Worm (Caenorhabditis elegans): ENCODE results near the gene lact-6.

lact-6 gene

ce11 chrIV:17431287-17431686 lies at the start of gene lact-6:
lact-6 (minus strand) TSS chrIV:17431387.
- no peak for TF ChIP-seq jun-1 (tag; optimal IDR thresholded peaks at IDR 0.05)
- TF ChIP-seq ceh-28 (tag; optimal IDR thresholded peaks at IDR 0.05), result no peak
- no peak for TF ChIP-seq unc-62 (GFP tag; optimal IDR thresholded peaks at IDR 0.05)
- no peak for TF ChIP-seq elt-3 (tag; optimal IDR thresholded peaks at IDR 0.05)
- TF ChIP-seq skn-1 (tag; optimal IDR thresholded peaks at IDR 0.05), result no peak
- no peak for TF ChIP-seq ZK546.5 (tag; optimal IDR thresholded peaks at IDR 0.05)
- TF ChIP-seq hmg-11 (tag; optimal IDR thresholded peaks at IDR 0.05), result no peak

- no peak for TF ChIP-seq tbx-2 (tag; optimal IDR thresholded peaks at IDR 0.05)
- TF ChIP-seq nhr-12 (tag; optimal IDR thresholded peaks at IDR 0.05), result no peak
- TF ChIP-seq ceh-16 (tag; optimal IDR thresholded peaks at IDR 0.05), result no peak
- TF ChIP-seq fkh-10 (GFP tag; optimal IDR thresholded peaks at IDR 0.05), result no peak
- no peak for TF ChIP-seq lin-39 (tag; optimal IDR thresholded peaks at IDR 0.05)
- TF ChIP-seq ceh-9 (tag; optimal IDR thresholded peaks at IDR 0.05), result no peak
- no peak for TF ChIP-seq fkh-2 (tag; optimal IDR thresholded peaks at IDR 0.05)
- no peak for TF ChIP-seq eor-1 (tag; optimal IDR thresholded peaks at IDR 0.05)
- TF ChIP-seq lin-15B (tag; optimal IDR thresholded peaks at IDR 0.05), result no peak
Measured at ce11 chrIV:17475743-17476142, 44.6 kb upstream of the lact-6 start, which contains the start of gene grl-24. grl-24 (minus strand) TSS chrIV:17475843.

ce11 chrIV:17475242-17475641 lies 44.1 kb upstream of the lact-6 start, which contains the start of gene F11E6.9:
F11E6.9 (minus strand) TSS chrIV:17475342.
- TF ChIP-seq R02D3.7 (tag; optimal IDR thresholded peaks at IDR 0.05) (no peak), mdl-1 (tag; optimal IDR thresholded peaks at IDR 0.05) (no peak), skn-1 (tag; optimal IDR thresholded peaks at IDR 0.05) (no peak), eor-1 (tag; optimal IDR thresholded peaks at IDR 0.05) (no peak), nhr-23 (tag; optimal IDR thresholded peaks at IDR 0.05) (peak; percentile 9), egl-5 (tag; optimal IDR thresholded peaks at IDR 0.05) (no peak), nhr-12 (tag; optimal IDR thresholded peaks at IDR 0.05) (no peak)

DNA sequence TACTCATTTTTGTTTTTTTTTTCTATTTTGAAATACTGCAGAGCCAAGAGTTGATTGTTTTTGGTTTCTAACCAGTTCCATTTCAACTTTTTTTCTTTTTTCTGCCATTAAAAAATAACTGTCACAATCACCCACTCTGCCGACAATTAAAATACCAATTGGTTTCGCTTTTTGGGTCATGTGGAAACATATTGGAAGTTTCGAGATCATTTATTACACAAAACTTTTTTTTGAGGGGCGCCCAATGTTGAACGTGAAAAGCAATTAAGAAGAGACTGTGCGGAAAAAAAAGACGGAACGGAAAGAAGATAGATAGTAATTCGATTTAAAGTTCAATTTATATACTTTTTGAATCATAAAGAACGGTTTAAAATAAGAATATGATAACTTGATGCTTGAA lies 42.9 kb upstream of the lact-6 start:
- TF ChIP-seq nhr-23 (tag; optimal IDR thresholded peaks at IDR 0.05), result peak; percentile 22
- no peak for TF ChIP-seq fkh-10 (GFP tag; optimal IDR thresholded peaks at IDR 0.05)
- TF ChIP-seq mdl-1 (tag; optimal IDR thresholded peaks at IDR 0.05), result no peak

- TF ChIP-seq snpc-4 (tag; optimal IDR thresholded peaks at IDR 0.05) (no peak), skn-1 (tag; optimal IDR thresholded peaks at IDR 0.05) (no peak), nhr-25 (tag; optimal IDR thresholded peaks at IDR 0.05) (peak; percentile 49), ztf-11 (tag; optimal IDR thresholded peaks at IDR 0.05) (no peak), pqm-1 (tag; optimal IDR thresholded peaks at IDR 0.05) (no peak), ceh-16 (tag; optimal IDR thresholded peaks at IDR 0.05) (no peak), sea-2 (GFP tag; optimal IDR thresholded peaks at IDR 0.05) (no peak), nhr-23 (tag; optimal IDR thresholded peaks at IDR 0.05) (peak; percentile 3)
Measured at ce11 chrIV:17473034-17473433, 41.8 kb upstream of the lact-6 start, which contains the start of gene gba-3. gba-3 (plus strand) TSS chrIV:17473334.

DNA sequence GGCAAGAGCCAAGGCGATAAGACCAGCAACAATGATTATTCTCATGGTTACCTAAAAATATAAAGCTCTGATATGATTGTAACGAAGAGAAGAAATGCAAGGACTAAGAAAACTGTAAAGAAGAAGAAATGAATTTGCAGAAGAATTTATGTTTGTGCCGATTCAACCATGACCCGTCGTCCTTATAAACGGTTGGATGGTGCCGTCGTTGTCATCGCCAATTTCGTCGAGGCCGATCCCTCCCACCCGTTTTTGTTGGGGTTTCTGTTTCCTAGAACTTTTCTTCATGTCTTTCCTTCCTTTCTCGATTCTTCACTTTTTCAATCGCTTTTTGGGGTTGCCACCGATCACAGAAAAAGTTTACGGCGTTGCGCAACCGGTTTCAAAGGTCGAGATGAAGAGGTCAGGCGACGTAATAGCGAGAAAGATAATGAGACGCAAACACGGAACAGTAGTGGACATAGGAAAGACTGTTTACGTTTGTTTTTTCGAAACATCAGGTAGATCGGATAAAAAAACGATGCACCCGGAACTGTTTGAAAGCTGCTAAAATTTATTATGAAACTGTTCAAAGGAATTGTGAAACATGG lies 40.8 kb upstream of the lact-6 start, which contains the start of gene epic-1:
Gene epic-1 (minus strand): TSS at position 51 of the 590 bp plus-strand sequence.
- no peak for TF ChIP-seq snpc-4 (tag; optimal IDR thresholded peaks at IDR 0.05)
- TF ChIP-seq nhr-25 (tag; optimal IDR thresholded peaks at IDR 0.05), result peak; percentile 81
- TF ChIP-seq nhr-23 (tag; optimal IDR thresholded peaks at IDR 0.05), result peak; percentile 87
- TF ChIP-seq egl-27 (tag; optimal IDR thresholded peaks at IDR 0.05), result peak; percentile 4

DNA sequence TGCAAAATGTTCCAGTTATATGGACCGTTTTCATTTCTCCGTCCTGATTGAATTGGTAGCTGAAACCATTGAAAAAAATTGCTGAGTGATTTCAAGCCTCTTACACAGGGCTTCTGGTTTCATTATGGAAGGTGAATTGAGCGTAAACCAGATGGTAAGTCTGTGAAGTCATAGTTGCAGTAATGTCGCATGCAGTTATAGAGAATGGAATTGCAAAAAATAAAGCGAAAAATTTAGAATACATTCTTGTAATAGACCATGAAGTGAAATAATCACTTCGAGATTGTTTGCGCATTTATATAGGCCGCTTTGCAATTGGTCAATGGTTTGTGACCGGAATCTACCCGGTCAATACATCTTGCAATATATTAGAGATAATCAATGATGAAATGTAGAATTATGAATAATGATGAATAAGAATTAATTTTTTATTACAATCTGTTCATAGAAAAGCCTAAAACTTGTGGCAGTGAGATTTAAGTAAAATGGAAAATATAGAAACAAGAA lies 39.0 kb upstream of the lact-6 start, which contains the start of gene F11E6.4:
Gene F11E6.4 (minus strand): TSS at position 259 of the 507 bp plus-strand sequence.
- peak; percentile 2 for TF ChIP-seq nhr-76 (tag; optimal IDR thresholded peaks at IDR 0.05)
- TF ChIP-seq ama-1 (optimal IDR thresholded peaks at IDR 0.05), result peak; percentile 62
- TF ChIP-seq ceh-28 (tag; optimal IDR thresholded peaks at IDR 0.05), result peak; percentile 36
- TF ChIP-seq nhr-25 (tag; optimal IDR thresholded peaks at IDR 0.05), result peak; percentile 63
- TF ChIP-seq fkh-10 (GFP tag; optimal IDR thresholded peaks at IDR 0.05), result no peak
